Worm (Caenorhabditis elegans): ENCODE measurements around the gene smap-1.

- no peak for TF ChIP-seq skn-1 (tag; optimal IDR thresholded peaks at IDR 0.05)
- no peak for TF ChIP-seq F13H6.1 (tag; optimal IDR thresholded peaks at IDR 0.05)
- TF ChIP-seq ztf-11 (tag; optimal IDR thresholded peaks at IDR 0.05): no peak
- no peak for TF ChIP-seq ama-1 (optimal IDR thresholded peaks at IDR 0.05)
- TF ChIP-seq lin-11 (tag; optimal IDR thresholded peaks at IDR 0.05): no peak
- TF ChIP-seq mdl-1 (tag; optimal IDR thresholded peaks at IDR 0.05): no peak
- no peak for TF ChIP-seq unc-62 (GFP tag; optimal IDR thresholded peaks at IDR 0.05)
- no peak for TF ChIP-seq nhr-11 (tag; optimal IDR thresholded peaks at IDR 0.05)
- TF ChIP-seq nhr-25 (tag; optimal IDR thresholded peaks at IDR 0.05): no peak
- TF ChIP-seq ceh-16 (tag; optimal IDR thresholded peaks at IDR 0.05): no peak
- TF ChIP-seq zag-1 (tag; optimal IDR thresholded peaks at IDR 0.05): no peak
These were observed 16.0 kb upstream of the smap-1 start, which contains the start of gene hpl-2 for ce11 chrIII:10755480-10756066.
